Worm (Caenorhabditis elegans): ENCODE results near the gene F32F2.4.

DNA sequence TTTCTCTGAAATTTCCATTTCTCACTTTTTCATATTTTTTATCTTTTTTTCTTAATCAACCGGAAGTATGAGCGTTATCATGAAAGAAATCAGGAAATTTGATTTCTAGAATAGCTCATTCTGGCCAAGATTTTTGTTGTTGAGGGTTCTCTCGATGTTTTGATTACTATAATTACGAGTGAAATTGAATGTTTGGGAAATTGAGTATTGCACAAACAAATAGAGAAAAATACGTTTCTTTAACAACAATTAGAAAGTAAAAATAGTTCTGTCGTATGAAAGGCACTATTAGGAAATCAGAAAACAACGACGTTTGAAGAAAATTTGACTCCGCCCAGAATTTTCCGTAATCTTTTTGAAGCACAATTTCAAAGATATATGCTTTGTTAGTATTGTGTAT lies 23.3 kb downstream of the F32F2.4 start:
- TF ChIP-seq ceh-16 (tag; optimal IDR thresholded peaks at IDR 0.05) = no peak
- no peak for TF ChIP-seq skn-1 (tag; optimal IDR thresholded peaks at IDR 0.05)
- no peak for TF ChIP-seq fkh-10 (GFP tag; optimal IDR thresholded peaks at IDR 0.05)
- no peak for TF ChIP-seq unc-39 (tag; optimal IDR thresholded peaks at IDR 0.05)
- no peak for TF ChIP-seq nhr-76 (tag; optimal IDR thresholded peaks at IDR 0.05)
- TF ChIP-seq ama-1 (optimal IDR thresholded peaks at IDR 0.05) = no peak
- TF ChIP-seq ztf-11 (tag; optimal IDR thresholded peaks at IDR 0.05) = no peak

All from whole organism, L3 larva.